Worm (Caenorhabditis elegans) whole organism, midembryonic: ENCODE results near the gene sma-2.

ENCODE experiments used
- T22C8.4 ChIP-seq: fragments of 200-800 bp; sonication (Bioruptor generic); IDR thresholded peaks from 2 replicates; pipeline ENCODE4 v1.3.6; 2022; ENCODE audit warnings: missing genetic modification characterization, missing compliant biosample characterization
- cog-1 ChIP-seq: sonication (generic microtip); optimal IDR thresholded peaks from 2 replicates; lab custom pipeline; 2016; ENCODE audit warnings: missing genetic modification characterization, missing compliant biosample characterization
- flt-1 ChIP-seq: fragments of 200-800 bp; sonication (Bioruptor generic); IDR thresholded peaks from 2 replicates; pipeline ENCODE4 v1.3.6; 2022; ENCODE audit warnings: missing genetic modification characterization, missing compliant biosample characterization
- klf-2 ChIP-seq: fragments of 200-800 bp; sonication (Bioruptor generic); conservative IDR thresholded peaks from 2 replicates; pipeline ENCODE4 v1.3.6; 2022; ENCODE audit warnings: missing genetic modification reagents, missing genetic modification characterization, missing compliant biosample characterization
- med-1 ChIP-seq: sonication (generic microtip); optimal IDR thresholded peaks from 2 replicates; lab custom pipeline; 2017; ENCODE audit warnings: missing genetic modification characterization, mild to moderate bottlenecking, missing compliant biosample characterization, antibody characterized with exemption, missing genetic modification reagents; ENCODE audit not compliant: insufficient read depth
- ref-1 ChIP-seq: fragments of 200-800 bp; sonication (Bioruptor generic); conservative IDR thresholded peaks from 2 replicates; pipeline ENCODE4 v1.3.6; 2022; ENCODE audit warnings: missing genetic modification reagents, missing genetic modification characterization, missing compliant biosample characterization
- tab-1 ChIP-seq: fragments of 200-800 bp; sonication (Bioruptor generic); IDR thresholded peaks from 2 replicates; pipeline ENCODE4 v1.3.6; 2022; ENCODE audit warnings: missing genetic modification characterization, missing compliant biosample characterization
- ztf-23 ChIP-seq: fragments of 200-800 bp; sonication (Bioruptor generic); IDR thresholded peaks from 2 replicates; pipeline ENCODE4 v1.3.6; 2022; ENCODE audit warnings: missing genetic modification reagents, missing genetic modification characterization, missing compliant biosample characterization
- ztf-29 ChIP-seq: fragments of 200-800 bp; sonication (Bioruptor generic); IDR thresholded peaks from 2 replicates; pipeline ENCODE4 v1.3.6; 2022; ENCODE audit warnings: missing genetic modification reagents, missing genetic modification characterization, missing compliant biosample characterization

sma-2 gene

ce11 chrIII:8749487-8749886, at the start of gene sma-2:
TSS of gene sma-2 (plus strand) at chrIII:8749680.
- no peak for TF ChIP-seq ztf-23 (GFP tag; lab: Robert Waterston, UW)
- no peak for TF ChIP-seq klf-2 (GFP tag; lab: Robert Waterston, UW)
- TF ChIP-seq tab-1 (GFP tag; lab: Robert Waterston, UW), result no peak

ce11 chrIII:8700289-8700957, 49.1 kb upstream of the sma-2 start, which contains the start of the genes sdz-1 and vps-33.1:
TSS of gene sdz-1 (minus strand) at chrIII:8700339.
TSS of gene vps-33.1 (plus strand) at chrIII:8700927.
- TF ChIP-seq klf-2 (GFP tag; lab: Robert Waterston, UW) (no peak), ztf-23 (GFP tag; lab: Robert Waterston, UW) (no peak), ztf-29 (GFP tag; lab: Robert Waterston, UW) (no peak), tab-1 (GFP tag; lab: Robert Waterston, UW) (no peak), ref-1 (GFP tag; lab: Robert Waterston, UW) (no peak), med-1 (no peak), T22C8.4 (no peak), cog-1 (no peak), flt-1 (GFP tag; lab: Robert Waterston, UW) (no peak)

- TF ChIP-seq ztf-23 (GFP tag; lab: Robert Waterston, UW), result no peak
Measured at ce11 chrIII:8704765-8705164, 44.7 kb upstream of the sma-2 start, which contains the start of gene B0303.16. TSS of gene B0303.16 (plus strand) at chrIII:8705065.

- TF ChIP-seq tab-1 (GFP tag; lab: Robert Waterston, UW) (no peak), ztf-29 (GFP tag; lab: Robert Waterston, UW) (no peak), med-1 (no peak), klf-2 (GFP tag; lab: Robert Waterston, UW) (no peak), flt-1 (GFP tag; lab: Robert Waterston, UW) (no peak), T22C8.4 (no peak), ztf-23 (GFP tag; lab: Robert Waterston, UW) (no peak), ref-1 (GFP tag; lab: Robert Waterston, UW) (no peak), cog-1 (no peak)
Measured at ce11 chrIII:8709735-8710134, 39.7 kb upstream of the sma-2 start.

ce11 chrIII:8710310-8710709, 39.2 kb upstream of the sma-2 start, which contains the start of gene B0303.11:
TSS of gene B0303.11 (minus strand) at chrIII:8710410.
- TF ChIP-seq ztf-29 (GFP tag; lab: Robert Waterston, UW), result no peak
- TF ChIP-seq T22C8.4, result no peak
- no peak for TF ChIP-seq flt-1 (GFP tag; lab: Robert Waterston, UW)
- TF ChIP-seq ztf-23 (GFP tag; lab: Robert Waterston, UW), result no peak
- TF ChIP-seq ref-1 (GFP tag; lab: Robert Waterston, UW), result no peak
- TF ChIP-seq tab-1 (GFP tag; lab: Robert Waterston, UW), result no peak
- TF ChIP-seq cog-1, result no peak
- no peak for TF ChIP-seq med-1
- no peak for TF ChIP-seq klf-2 (GFP tag; lab: Robert Waterston, UW)

- TF ChIP-seq ztf-29 (GFP tag; lab: Robert Waterston, UW) (no peak), ref-1 (GFP tag; lab: Robert Waterston, UW) (no peak), med-1 (no peak), tab-1 (GFP tag; lab: Robert Waterston, UW) (no peak)
Measured at ce11 chrIII:8712968-8713367, 36.5 kb upstream of the sma-2 start.

ce11 chrIII:8716084-8716483, 33.4 kb upstream of the sma-2 start, which contains the start of gene B0303.14:
TSS of gene B0303.14 (minus strand) at chrIII:8716184.
- no peak for TF ChIP-seq klf-2 (GFP tag; lab: Robert Waterston, UW)
- TF ChIP-seq ztf-23 (GFP tag; lab: Robert Waterston, UW), result no peak
- TF ChIP-seq flt-1 (GFP tag; lab: Robert Waterston, UW), result no peak
- TF ChIP-seq ref-1 (GFP tag; lab: Robert Waterston, UW), result no peak
- no peak for TF ChIP-seq tab-1 (GFP tag; lab: Robert Waterston, UW)
- no peak for TF ChIP-seq med-1

ce11 chrIII:8717231-8717694, 32.2 kb upstream of the sma-2 start, which contains the start of gene mrpl-11:
TSS of gene mrpl-11 (plus strand) at chrIII:8717644.
- no peak for TF ChIP-seq med-1
- no peak for TF ChIP-seq T22C8.4
- no peak for TF ChIP-seq flt-1 (GFP tag; lab: Robert Waterston, UW)
- TF ChIP-seq ztf-23 (GFP tag; lab: Robert Waterston, UW), result no peak
- no peak for TF ChIP-seq ref-1 (GFP tag; lab: Robert Waterston, UW)
- no peak for TF ChIP-seq cog-1
- TF ChIP-seq tab-1 (GFP tag; lab: Robert Waterston, UW), result no peak
- no peak for TF ChIP-seq klf-2 (GFP tag; lab: Robert Waterston, UW)
- no peak for TF ChIP-seq ztf-29 (GFP tag; lab: Robert Waterston, UW)

- TF ChIP-seq klf-2 (GFP tag; lab: Robert Waterston, UW) (no peak), med-1 (no peak), tab-1 (GFP tag; lab: Robert Waterston, UW) (no peak), ztf-23 (GFP tag; lab: Robert Waterston, UW) (no peak), flt-1 (GFP tag; lab: Robert Waterston, UW) (no peak), cog-1 (no peak), T22C8.4 (no peak), ztf-29 (GFP tag; lab: Robert Waterston, UW) (no peak), ref-1 (GFP tag; lab: Robert Waterston, UW) (no peak)
Measured at ce11 chrIII:8718592-8718991, 30.9 kb upstream of the sma-2 start.

ce11 chrIII:8719105-8719504, 30.4 kb upstream of the sma-2 start:
- TF ChIP-seq tab-1 (GFP tag; lab: Robert Waterston, UW) (no peak), cog-1 (no peak), ref-1 (GFP tag; lab: Robert Waterston, UW) (no peak), med-1 (no peak), ztf-23 (GFP tag; lab: Robert Waterston, UW) (no peak), T22C8.4 (no peak), klf-2 (GFP tag; lab: Robert Waterston, UW) (no peak), flt-1 (GFP tag; lab: Robert Waterston, UW) (no peak), ztf-29 (GFP tag; lab: Robert Waterston, UW) (no peak)
